Worm (Caenorhabditis elegans) whole organism, mixed stage, embryonic: ENCODE measurements around the gene chil-22.

Experiments used
- M03D4.4 ChIP-seq: sonication (generic microtip); optimal IDR thresholded peaks from 2 replicates; lab custom pipeline; 2017; ENCODE audit warnings: mild to moderate bottlenecking, missing genetic modification characterization, missing compliant biosample characterization
- ceh-39 ChIP-seq: fragments of 150-350 bp; optimal IDR thresholded peaks from 2 replicates; lab custom pipeline; 2014; ENCODE audit warnings: missing biosample characterization, missing genetic modification characterization
- ceh-83 ChIP-seq: fragments of 200-800 bp; sonication (Bioruptor generic); optimal IDR thresholded peaks from 2 replicates; lab custom pipeline; 2018; ENCODE audit warnings: mild to moderate bottlenecking, missing genetic modification characterization, missing compliant biosample characterization
- pha-4 ChIP-seq: fragments of 150-350 bp; optimal IDR thresholded peaks from 2 replicates; lab custom pipeline; 2018; ENCODE audit warnings: missing biosample characterization, missing genetic modification reagents, missing genetic modification characterization
- sptf-1 ChIP-seq: sonication (generic microtip); optimal IDR thresholded peaks from 2 replicates; lab custom pipeline; 2017; ENCODE audit warnings: mild to moderate bottlenecking, missing genetic modification characterization, moderate library complexity, missing compliant biosample characterization

DNA sequence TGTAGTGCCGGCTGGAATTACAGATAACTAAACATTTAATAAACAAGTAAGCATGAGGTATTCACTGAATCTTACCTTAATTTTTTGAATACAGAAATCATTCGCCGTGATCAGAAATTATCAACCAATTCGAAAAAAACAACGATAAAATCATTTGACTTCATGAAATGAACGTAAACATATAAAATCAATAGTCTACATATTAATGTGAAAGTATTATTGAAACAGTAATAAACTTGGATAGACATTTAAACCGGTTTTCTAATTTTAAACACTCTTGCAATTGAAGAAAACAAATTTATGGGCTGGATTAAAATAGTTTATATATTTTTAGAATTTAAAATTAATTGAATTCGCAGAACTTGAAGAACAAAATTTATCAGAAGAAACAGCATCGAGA, 24.2 kb downstream of the chil-22 start, which contains the start of gene chil-16:
- no peak for TF ChIP-seq ceh-39 (tag; lab: Kevin White, UChicago)
- TF ChIP-seq ceh-83 (GFP tag; lab: Kevin White, UChicago): no peak
- TF ChIP-seq sptf-1 (tag; lab: Kevin White, UChicago): no peak
- TF ChIP-seq M03D4.4 (tag; lab: Kevin White, UChicago): no peak
- TF ChIP-seq pha-4: no peak
